Worm (Caenorhabditis elegans) whole organism, L3 larva: ENCODE measurements around the gene ZK177.1.
A peak's percentile ranks its signal among the peaks of the same experiment; 100 is the strongest.

Source experiments
- aly-2 ChIP-seq: fragments of 150-350 bp; optimal IDR thresholded peaks from 2 replicates; lab custom pipeline; 2014; ENCODE audit warnings: missing biosample characterization, missing genetic modification characterization
- ama-1 ChIP-seq: fragments of 150-350 bp; optimal IDR thresholded peaks from 2 replicates; lab custom pipeline; 2018
- ceh-16 ChIP-seq: sonication (generic microtip); optimal IDR thresholded peaks from 2 replicates; lab custom pipeline; 2017; ENCODE audit warnings: missing biosample characterization, missing genetic modification characterization
- ceh-28 ChIP-seq: fragments of 150-350 bp; optimal IDR thresholded peaks from 2 replicates; lab custom pipeline; 2014; ENCODE audit warnings: missing biosample characterization, missing genetic modification reagents, missing genetic modification characterization
- ceh-9 ChIP-seq: sonication (generic microtip); optimal IDR thresholded peaks from 2 replicates; lab custom pipeline; 2018; ENCODE audit warnings: missing biosample characterization, missing genetic modification characterization
- egl-5 ChIP-seq: fragments of 150-350 bp; optimal IDR thresholded peaks from 2 replicates; lab custom pipeline; 2017; ENCODE audit warnings: missing biosample characterization, missing genetic modification reagents, missing genetic modification characterization, inconsistent platforms
- elt-1 ChIP-seq: fragments of 150-350 bp; optimal IDR thresholded peaks from 2 replicates; lab custom pipeline; 2014; ENCODE audit warnings: missing biosample characterization, missing genetic modification characterization
- elt-2 ChIP-seq: sonication (generic microtip); optimal IDR thresholded peaks from 2 replicates; lab custom pipeline; 2016; ENCODE audit warnings: missing genetic modification reagents, mild to moderate bottlenecking, missing genetic modification characterization, missing compliant biosample characterization
- elt-3 ChIP-seq, 3 experiments: fragments of 150-350 bp in 1 of 3; sonication (generic microtip) in 2 of 3; optimal IDR thresholded peaks; 2 replicates in 2 of 3; 4 replicates in 1 of 3; lab custom pipeline; 2014 to 2017; ENCODE audit warnings: missing biosample characterization in 3 of 3, missing genetic modification characterization in 3 of 3
- fos-1 ChIP-seq: fragments of 150-350 bp; optimal IDR thresholded peaks from 2 replicates; lab custom pipeline; 2014; ENCODE audit warnings: missing biosample characterization, missing genetic modification characterization
- hmg-11 ChIP-seq: sonication (generic microtip); optimal IDR thresholded peaks from 2 replicates; lab custom pipeline; 2016; ENCODE audit warnings: missing genetic modification characterization, missing compliant biosample characterization
- jun-1 ChIP-seq: fragments of 150-350 bp; optimal IDR thresholded peaks from 2 replicates; lab custom pipeline; 2014; ENCODE audit warnings: missing biosample characterization, missing genetic modification reagents, missing genetic modification characterization
- lin-15B ChIP-seq: fragments of 150-350 bp; optimal IDR thresholded peaks from 2 replicates; lab custom pipeline; 2014; ENCODE audit warnings: missing biosample characterization, missing genetic modification characterization
- lsy-12 ChIP-seq: sonication (generic microtip); optimal IDR thresholded peaks from 2 replicates; lab custom pipeline; 2016; ENCODE audit warnings: mild to moderate bottlenecking, missing genetic modification characterization, missing compliant biosample characterization
- mdl-1 ChIP-seq: fragments of 150-350 bp; optimal IDR thresholded peaks from 2 replicates; lab custom pipeline; 2014; ENCODE audit warnings: missing biosample characterization, missing genetic modification characterization
- nfya-1 ChIP-seq: sonication (generic microtip); optimal IDR thresholded peaks from 2 replicates; lab custom pipeline; 2017; ENCODE audit warnings: missing genetic modification characterization, mild to moderate bottlenecking, missing compliant biosample characterization, antibody characterized with exemption, moderate library complexity; ENCODE audit not compliant: insufficient read depth
- nhr-12 ChIP-seq: fragments of 150-350 bp; optimal IDR thresholded peaks from 2 replicates; lab custom pipeline; 2014; ENCODE audit warnings: missing biosample characterization, missing genetic modification characterization
- nhr-23 ChIP-seq: fragments of 150-350 bp; optimal IDR thresholded peaks from 2 replicates; lab custom pipeline; 2014; ENCODE audit warnings: missing biosample characterization, missing genetic modification reagents, missing genetic modification characterization
- nhr-25 ChIP-seq: sonication (generic microtip); optimal IDR thresholded peaks from 2 replicates; lab custom pipeline; 2017; ENCODE audit warnings: missing biosample characterization, missing genetic modification characterization
- nhr-43 ChIP-seq: sonication (generic microtip); optimal IDR thresholded peaks from 2 replicates; lab custom pipeline; 2016; ENCODE audit warnings: mild to moderate bottlenecking, missing genetic modification characterization, missing compliant biosample characterization; ENCODE audit not compliant: poor library complexity, severe bottlenecking
- nhr-77 ChIP-seq: fragments of 150-350 bp; optimal IDR thresholded peaks from 2 replicates; lab custom pipeline; 2014; ENCODE audit warnings: missing biosample characterization, missing genetic modification characterization
- pha-4 ChIP-seq: fragments of 150-350 bp; optimal IDR thresholded peaks from 2 replicates; lab custom pipeline; 2014; ENCODE audit warnings: missing biosample characterization, missing genetic modification reagents, missing genetic modification characterization
- pqm-1 ChIP-seq: fragments of 150-350 bp; optimal IDR thresholded peaks from 2 replicates; lab custom pipeline; 2017; ENCODE audit warnings: missing biosample characterization, missing genetic modification characterization, inconsistent platforms
- snpc-4 ChIP-seq: fragments of 150-350 bp; optimal IDR thresholded peaks from 2 replicates; lab custom pipeline; 2014; ENCODE audit warnings: missing biosample characterization, missing genetic modification characterization
- tbx-2 ChIP-seq: sonication (generic microtip); optimal IDR thresholded peaks from 2 replicates; lab custom pipeline; 2016; ENCODE audit warnings: mild to moderate bottlenecking, missing genetic modification characterization, missing compliant biosample characterization
- unc-39 ChIP-seq: sonication (generic microtip); optimal IDR thresholded peaks from 4 replicates; lab custom pipeline; 2017; ENCODE audit warnings: missing biosample characterization, missing genetic modification characterization
- unc-62 ChIP-seq: fragments of 150-350 bp; sonication (generic microtip); optimal IDR thresholded peaks from 4 replicates; lab custom pipeline; 2014; ENCODE audit warnings: missing biosample characterization, missing genetic modification reagents, missing genetic modification characterization
- zag-1 ChIP-seq: fragments of 150-350 bp; optimal IDR thresholded peaks from 2 replicates; lab custom pipeline; 2014; ENCODE audit warnings: missing biosample characterization, missing genetic modification characterization
- ztf-11 ChIP-seq: fragments of 150-350 bp; optimal IDR thresholded peaks from 2 replicates; lab custom pipeline; 2014; ENCODE audit warnings: missing biosample characterization, missing genetic modification characterization

The ZK177.1 gene

ce11 chrII:5500986-5501657 is 26.8 kb upstream of the ZK177.1 start, which contains the start of gene F12A10.8 (continued):
- TF ChIP-seq nhr-23 (tag; lab: Kevin White, UChicago) (no peak), hmg-11 (tag; lab: Kevin White, UChicago) (no peak), lsy-12 (no peak), pha-4 (no peak), unc-39 (tag; lab: Kevin White, UChicago) (no peak), ztf-11 (tag; lab: Kevin White, UChicago) (no peak), egl-5 (no peak), elt-3 (tag; optimal IDR thresholded peaks at IDR 0.05; lab: Kevin White, UChicago) (no peak), jun-1 (tag; lab: Kevin White, UChicago) (no peak), fos-1 (no peak), ceh-9 (tag; lab: Kevin White, UChicago) (no peak), nhr-43 (tag; lab: Kevin White, UChicago) (no peak), nhr-77 (no peak)
- TF ChIP-seq, all 47 proteins: peak for 5

DNA sequence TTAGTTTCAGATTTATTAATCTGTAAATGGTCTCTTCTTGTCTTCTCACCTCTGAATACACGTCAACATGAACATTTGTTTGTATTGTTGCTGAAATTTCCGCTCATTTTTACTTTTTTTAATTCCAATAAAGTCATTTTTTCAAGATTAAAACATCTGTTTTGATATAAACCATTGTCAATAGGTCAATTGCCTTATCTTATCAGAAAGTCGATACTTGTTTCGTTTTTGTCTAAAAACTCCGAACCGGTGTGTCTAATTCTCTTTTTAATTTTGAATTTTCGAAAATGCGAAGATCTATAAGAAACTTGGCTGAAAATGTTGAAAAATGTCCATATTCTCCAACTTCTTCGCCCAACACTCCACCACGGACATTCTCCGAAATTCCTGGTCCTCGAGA is 24.2 kb upstream of the ZK177.1 start, which contains the start of gene cyp-44A1:
TSS of gene cyp-44A1 (plus strand) at position 285 of the 400 bp plus-strand sequence.
- TF ChIP-seq lsy-12 (no peak), hmg-11 (tag; lab: Kevin White, UChicago) (no peak), snpc-4 (tag; lab: Kevin White, UChicago) (no peak), nhr-12 (no peak), tbx-2 (tag; lab: Kevin White, UChicago) (no peak), zag-1 (tag; lab: Kevin White, UChicago) (no peak), mdl-1 (no peak), aly-2 (tag; lab: Kevin White, UChicago) (no peak), elt-2 (tag; lab: Kevin White, UChicago) (peak; percentile 67)
- TF ChIP-seq, all 47 proteins: peak for 1

- TF ChIP-seq mdl-1 (no peak), ceh-9 (tag; lab: Kevin White, UChicago) (no peak), elt-2 (tag; lab: Kevin White, UChicago) (peak; percentile 23), unc-62 (GFP tag; lab: Kevin White, UChicago) (no peak), aly-2 (tag; lab: Kevin White, UChicago) (no peak), pha-4 (peak; percentile 27), ceh-16 (tag; lab: Kevin White, UChicago) (no peak), snpc-4 (tag; lab: Kevin White, UChicago) (no peak), nhr-25 (no peak), lin-15B (tag; lab: Kevin White, UChicago) (peak; percentile 1)
These were observed 22.1 kb upstream of the ZK177.1 start, which contains the start of gene npp-24 for ce11 chrII:5505820-5506287. Gene npp-24 (plus strand): TSS chrII:5505870.

- no peak for TF ChIP-seq nhr-12
- no peak for TF ChIP-seq egl-5
- TF ChIP-seq ama-1 = no peak
- TF ChIP-seq nhr-25 = peak; percentile 39
- peak; percentile 38 for TF ChIP-seq pha-4
- TF ChIP-seq elt-1 (tag; lab: Kevin White, UChicago) = peak; percentile 63
- peak; percentile 2 for TF ChIP-seq lin-15B (tag; lab: Kevin White, UChicago)
- peak; percentile 64 for TF ChIP-seq nfya-1 (tag; lab: Kevin White, UChicago)
- TF ChIP-seq, all 47 proteins: peak for 5
These were observed 16.3 kb upstream of the ZK177.1 start for ce11 chrII:5511417-5512353.

DNA sequence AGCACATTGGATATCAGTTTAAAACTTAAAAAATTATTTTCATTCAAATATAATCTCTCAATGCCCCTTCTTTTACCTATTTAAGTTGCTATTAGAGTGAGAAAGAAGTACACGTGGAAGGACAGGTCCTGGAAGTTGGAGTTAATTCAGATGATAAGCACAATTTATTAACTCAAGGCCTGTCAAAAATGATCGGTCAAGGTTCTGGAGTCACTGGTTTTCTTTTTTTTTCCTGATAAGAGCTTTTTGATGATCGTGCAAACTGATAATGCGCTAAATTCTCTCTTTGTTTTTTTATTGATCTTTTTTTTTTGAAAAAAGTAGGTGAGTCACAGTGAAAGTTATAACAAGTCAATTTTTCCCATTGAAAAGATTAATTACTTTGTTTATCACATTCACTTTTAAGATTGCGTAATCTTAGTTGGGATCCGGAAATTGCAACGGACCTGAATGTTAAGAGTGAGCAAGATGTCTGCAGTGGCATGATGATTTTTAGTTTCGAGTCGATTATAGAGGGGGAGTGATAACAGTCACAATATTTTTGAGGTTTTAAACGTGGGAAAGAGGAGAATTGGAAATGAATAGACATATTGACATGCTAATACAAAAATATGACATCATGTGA is 15.4 kb upstream of the ZK177.1 start:
- TF ChIP-seq unc-62 (GFP tag; lab: Kevin White, UChicago) = no peak
- TF ChIP-seq lin-15B (tag; lab: Kevin White, UChicago) = no peak
- no peak for TF ChIP-seq ceh-28 (tag; lab: Kevin White, UChicago)
- peak; percentile 68 for TF ChIP-seq pqm-1 (tag; lab: Kevin White, UChicago)
- TF ChIP-seq elt-2 (tag; lab: Kevin White, UChicago) = peak; percentile 100
